Worm (Caenorhabditis elegans) whole organism, late embryonic: ENCODE results near the gene srt-7.

Experiments used
- C08G9.2 ChIP-seq: sonication (generic microtip); optimal IDR thresholded peaks from 2 replicates; lab custom pipeline; 2016; ENCODE audit warnings: mild to moderate bottlenecking, missing genetic modification characterization, moderate library complexity, missing compliant biosample characterization
- F13H6.1 ChIP-seq: sonication (generic microtip); optimal IDR thresholded peaks from 2 replicates; lab custom pipeline; 2016; ENCODE audit warnings: missing genetic modification characterization, missing compliant biosample characterization
- K02D7.2 ChIP-seq: sonication (generic microtip); optimal IDR thresholded peaks from 2 replicates; lab custom pipeline; 2017; ENCODE audit warnings: mild to moderate bottlenecking, missing genetic modification characterization, missing compliant biosample characterization
- K09A11.1 ChIP-seq: sonication (generic microtip); optimal IDR thresholded peaks from 2 replicates; lab custom pipeline; 2017; ENCODE audit warnings: antibody characterized with exemption, mild to moderate bottlenecking, missing genetic modification characterization, missing compliant biosample characterization; ENCODE audit not compliant: insufficient read depth
- ceh-18 ChIP-seq: sonication (generic microtip); optimal IDR thresholded peaks from 2 replicates; lab custom pipeline; 2016; ENCODE audit warnings: missing genetic modification characterization, missing compliant biosample characterization
- ceh-2 ChIP-seq: sonication (generic microtip); optimal IDR thresholded peaks from 2 replicates; lab custom pipeline; 2016; ENCODE audit warnings: missing genotype, missing genetic modification characterization, missing compliant biosample characterization
- ceh-22 ChIP-seq: sonication (generic microtip); optimal IDR thresholded peaks from 2 replicates; lab custom pipeline; 2017; ENCODE audit warnings: missing biosample characterization, missing genetic modification characterization
- ceh-30 ChIP-seq: fragments of 150-350 bp; optimal IDR thresholded peaks from 2 replicates; lab custom pipeline; 2014; ENCODE audit warnings: missing biosample characterization, missing genetic modification characterization
- ceh-45 ChIP-seq: fragments of 200-800 bp; sonication (Bioruptor generic); IDR thresholded peaks from 2 replicates; pipeline ENCODE4 v1.3.6; 2022; ENCODE audit warnings: missing genetic modification reagents, missing genetic modification characterization, missing compliant biosample characterization
- ceh-48 ChIP-seq: sonication (generic microtip); optimal IDR thresholded peaks from 2 replicates; lab custom pipeline; 2016; ENCODE audit warnings: missing genetic modification characterization, inconsistent platforms, missing compliant biosample characterization
- ceh-6 ChIP-seq: fragments of 200-800 bp; sonication (Bioruptor generic); optimal IDR thresholded peaks from 2 replicates; lab custom pipeline; 2018; ENCODE audit warnings: mild to moderate bottlenecking, missing genetic modification characterization, missing compliant biosample characterization
- ceh-9 ChIP-seq: sonication (generic microtip); optimal IDR thresholded peaks from 2 replicates; lab custom pipeline; 2016; ENCODE audit warnings: mild to moderate bottlenecking, missing genetic modification characterization, inconsistent platforms, missing compliant biosample characterization
- elt-4 ChIP-seq: sonication (generic microtip); optimal IDR thresholded peaks from 2 replicates; lab custom pipeline; 2016; ENCODE audit warnings: missing genetic modification characterization, missing compliant biosample characterization
- fax-1 ChIP-seq: sonication (generic microtip); optimal IDR thresholded peaks from 2 replicates; lab custom pipeline; 2016; ENCODE audit warnings: missing genotype, missing genetic modification characterization, missing compliant biosample characterization
- fkh-10 ChIP-seq: fragments of 150-350 bp; optimal IDR thresholded peaks from 2 replicates; lab custom pipeline; 2014; ENCODE audit warnings: missing biosample characterization, missing genetic modification reagents, missing genetic modification characterization
- fkh-6 ChIP-seq: sonication (generic microtip); optimal IDR thresholded peaks from 2 replicates; lab custom pipeline; 2016; ENCODE audit warnings: missing genetic modification characterization, missing compliant biosample characterization
- gmeb-2 ChIP-seq: sonication (generic microtip); optimal IDR thresholded peaks from 2 replicates; lab custom pipeline; 2016; ENCODE audit warnings: missing genetic modification characterization, inconsistent platforms, missing compliant biosample characterization
- hlh-30 ChIP-seq: sonication (generic microtip); optimal IDR thresholded peaks from 2 replicates; lab custom pipeline; 2017; ENCODE audit warnings: antibody characterized with exemption, missing genetic modification characterization, missing compliant biosample characterization; ENCODE audit not compliant: insufficient read depth
- hlh-8 ChIP-seq: sonication (generic microtip); optimal IDR thresholded peaks from 2 replicates; lab custom pipeline; 2016; ENCODE audit warnings: missing genotype, missing genetic modification characterization, missing compliant biosample characterization
- lim-6 ChIP-seq: sonication (generic microtip); optimal IDR thresholded peaks from 2 replicates; lab custom pipeline; 2016; ENCODE audit warnings: missing genetic modification characterization, missing compliant biosample characterization
- lin-11 ChIP-seq: fragments of 200-800 bp; sonication (Bioruptor generic); optimal IDR thresholded peaks from 2 replicates; lab custom pipeline; 2018; ENCODE audit warnings: mild to moderate bottlenecking, missing genetic modification characterization, missing compliant biosample characterization
- madf-2 ChIP-seq: sonication (generic microtip); optimal IDR thresholded peaks from 2 replicates; lab custom pipeline; 2017; ENCODE audit warnings: missing genetic modification characterization, missing compliant biosample characterization
- npax-4 ChIP-seq: sonication (generic microtip); optimal IDR thresholded peaks from 2 replicates; lab custom pipeline; 2016; ENCODE audit warnings: missing genetic modification characterization, missing compliant biosample characterization
- pat-9 ChIP-seq: fragments of 200-800 bp; sonication (Bioruptor generic); optimal IDR thresholded peaks from 2 replicates; lab custom pipeline; 2018; ENCODE audit warnings: mild to moderate bottlenecking, missing genetic modification characterization, moderate library complexity, missing compliant biosample characterization
- pax-1 ChIP-seq: fragments of 150-350 bp; optimal IDR thresholded peaks from 2 replicates; lab custom pipeline; 2014; ENCODE audit warnings: missing biosample characterization, missing genetic modification characterization
- pha-4 ChIP-seq: fragments of 150-350 bp; optimal IDR thresholded peaks from 2 replicates; lab custom pipeline; 2018; ENCODE audit warnings: missing biosample characterization, missing genetic modification reagents, missing genetic modification characterization
- pqm-1 ChIP-seq: sonication (generic microtip); optimal IDR thresholded peaks from 2 replicates; lab custom pipeline; 2016; ENCODE audit warnings: missing genetic modification characterization, missing compliant biosample characterization
- pros-1 ChIP-seq: fragments of 150-350 bp; optimal IDR thresholded peaks from 2 replicates; lab custom pipeline; 2014; ENCODE audit warnings: missing biosample characterization, missing genetic modification reagents, missing genetic modification characterization
- rnt-1 ChIP-seq: sonication (generic microtip); optimal IDR thresholded peaks from 2 replicates; lab custom pipeline; 2016; ENCODE audit warnings: missing genetic modification characterization, missing compliant biosample characterization
- sox-4 ChIP-seq: sonication (generic microtip); optimal IDR thresholded peaks from 2 replicates; lab custom pipeline; 2017; ENCODE audit warnings: mild to moderate bottlenecking, missing genetic modification characterization, inconsistent platforms, missing compliant biosample characterization
- syd-9 ChIP-seq: sonication (generic microtip); optimal IDR thresholded peaks from 2 replicates; lab custom pipeline; 2016; ENCODE audit warnings: mild to moderate bottlenecking, missing genetic modification characterization, moderate library complexity, missing compliant biosample characterization
- ttx-3 ChIP-seq: sonication (generic microtip); optimal IDR thresholded peaks from 2 replicates; lab custom pipeline; 2016; ENCODE audit warnings: missing genetic modification reagents, missing genetic modification characterization, missing compliant biosample characterization
- unc-3 ChIP-seq, 2 experiments: fragments of 200-800 bp in 1 of 2; sonication (Bioruptor generic) in 1 of 2; sonication (generic microtip) in 1 of 2; conservative IDR thresholded peaks in 1 of 2; optimal IDR thresholded peaks in 1 of 2; 2 replicates each; pipeline versions ENCODE4 v1.3.6 to Lab custom; 2016 to 2022; ENCODE audit warnings: missing compliant biosample characterization in 2 of 2, missing genetic modification characterization in 2 of 2, missing genetic modification reagents in 1 of 2
- zip-5 ChIP-seq: sonication (generic microtip); optimal IDR thresholded peaks from 2 replicates; lab custom pipeline; 2016; ENCODE audit warnings: missing genetic modification characterization, missing compliant biosample characterization
- ztf-16 ChIP-seq: sonication (generic microtip); optimal IDR thresholded peaks from 2 replicates; lab custom pipeline; 2017; ENCODE audit warnings: missing genetic modification characterization, missing compliant biosample characterization

srt-7 gene

ce11 chrV:3069101-3069500 lies 12.5 kb upstream of the srt-7 start, which contains the start of gene str-40:
str-40 (minus strand) TSS chrV:3069201.
- TF ChIP-seq npax-4 (tag; lab: Kevin White, UChicago) (no peak), K09A11.1 (tag; lab: Kevin White, UChicago) (no peak), elt-4 (tag; lab: Kevin White, UChicago) (no peak), rnt-1 (tag; lab: Kevin White, UChicago) (no peak), hlh-30 (no peak), lim-6 (no peak)

ce11 chrV:3071548-3071947 lies 10.0 kb upstream of the srt-7 start, which contains the start of gene C50H11.13:
C50H11.13 (minus strand) TSS chrV:3071648.
- TF ChIP-seq syd-9 (no peak), unc-3 (GFP tag; conservative IDR thresholded peaks at IDR 0.05; lab: Robert Waterston, UW) (no peak), unc-3 (tag; optimal IDR thresholded peaks at IDR 0.05; lab: Kevin White, UChicago) (no peak), ceh-18 (tag; lab: Kevin White, UChicago) (no peak), pat-9 (no peak), sox-4 (tag; lab: Kevin White, UChicago) (no peak), fax-1 (tag; lab: Kevin White, UChicago) (no peak)

ce11 chrV:3080792-3081191 lies 779 bp upstream of the srt-7 start, which contains the start of gene srt-5:
srt-5 (minus strand) TSS chrV:3080892.
- no peak for TF ChIP-seq ceh-9
- TF ChIP-seq ceh-6, result no peak
- no peak for TF ChIP-seq lim-6
- TF ChIP-seq pqm-1 (tag; lab: Kevin White, UChicago), result no peak
- TF ChIP-seq fkh-10 (GFP tag; lab: Kevin White, UChicago), result no peak
- TF ChIP-seq pha-4 (tag; lab: Kevin White, UChicago), result no peak
- no peak for TF ChIP-seq sox-4 (tag; lab: Kevin White, UChicago)
- no peak for TF ChIP-seq lin-11 (tag; lab: Kevin White, UChicago)
- TF ChIP-seq gmeb-2, result no peak
- no peak for TF ChIP-seq C08G9.2 (tag; lab: Kevin White, UChicago)
- TF ChIP-seq hlh-8 (tag; lab: Kevin White, UChicago), result no peak
- TF ChIP-seq ceh-48 (tag; lab: Kevin White, UChicago), result no peak
- no peak for TF ChIP-seq fkh-6 (tag; lab: Kevin White, UChicago)

ce11 chrV:3086260-3086659 lies 4.7 kb downstream of the srt-7 start, which contains the start of gene srt-8:
srt-8 (plus strand) TSS chrV:3086560.
- TF ChIP-seq pros-1 (tag; lab: Kevin White, UChicago), result no peak
- TF ChIP-seq hlh-30, result no peak
- TF ChIP-seq K02D7.2 (tag; lab: Kevin White, UChicago), result no peak
- no peak for TF ChIP-seq zip-5 (tag; lab: Kevin White, UChicago)
- no peak for TF ChIP-seq ceh-22 (tag; lab: Kevin White, UChicago)
- TF ChIP-seq ceh-30 (tag; lab: Kevin White, UChicago), result no peak
- no peak for TF ChIP-seq ceh-48 (tag; lab: Kevin White, UChicago)
- TF ChIP-seq, all 69 proteins: peak for 0

ce11 chrV:3088768-3089167 lies 7.2 kb downstream of the srt-7 start, which contains the start of gene acs-21:
acs-21 (plus strand) TSS chrV:3089068.
- TF ChIP-seq ttx-3 (tag; lab: Kevin White, UChicago), result no peak
- TF ChIP-seq F13H6.1 (tag; lab: Kevin White, UChicago), result no peak
- no peak for TF ChIP-seq ztf-16 (tag; lab: Kevin White, UChicago)
- TF ChIP-seq K02D7.2 (tag; lab: Kevin White, UChicago), result no peak
- no peak for TF ChIP-seq pax-1 (tag; lab: Kevin White, UChicago)
- TF ChIP-seq lin-11 (tag; lab: Kevin White, UChicago), result no peak
- no peak for TF ChIP-seq ceh-2 (tag; lab: Kevin White, UChicago)
- TF ChIP-seq ceh-45 (GFP tag; lab: Robert Waterston, UW), result no peak
- no peak for TF ChIP-seq fkh-6 (tag; lab: Kevin White, UChicago)
- no peak for TF ChIP-seq madf-2
- TF ChIP-seq, all 69 proteins: peak for 0
